Fruit fly (Drosophila melanogaster) whole organism, embryonic: ENCODE measurements around the gene CG14868.
A peak's percentile ranks its signal among the peaks of the same experiment; 100 is the strongest.

Experiments used
- CG1024 ChIP-seq: fragments of 200-800 bp; sonication (Bioruptor generic); IDR thresholded peaks from 2 replicates; pipeline ENCODE4 v1.3.6; 2022; ENCODE audit warnings: missing biosample characterization, missing genetic modification characterization
- CG10979 ChIP-seq: fragments of 200-800 bp; sonication (Bioruptor generic); optimal IDR thresholded peaks from 2 replicates; lab custom pipeline; 2018; ENCODE audit warnings: missing biosample characterization, mild to moderate bottlenecking, missing genetic modification characterization, moderate library complexity
- CG11247 ChIP-seq: fragments of 200-800 bp; sonication (Bioruptor generic); IDR thresholded peaks from 2 replicates; pipeline ENCODE4 v1.3.6; 2022; ENCODE audit warnings: missing biosample characterization, missing genetic modification characterization
- CG11696 ChIP-seq: fragments of 200-800 bp; sonication (Bioruptor generic); IDR thresholded peaks from 2 replicates; pipeline ENCODE4 v1.3.6; 2022; ENCODE audit warnings: missing biosample characterization, missing genetic modification characterization
- CG12071 ChIP-seq: fragments of 200-800 bp; sonication (Bioruptor generic); optimal IDR thresholded peaks from 3 replicates; lab custom pipeline; 2018; ENCODE audit warnings: missing biosample characterization, mild to moderate bottlenecking, missing genetic modification characterization
- CG1233 ChIP-seq: fragments of 200-800 bp; sonication (Bioruptor generic); optimal IDR thresholded peaks from 4 replicates; lab custom pipeline; 2018; ENCODE audit warnings: missing biosample characterization, mild to moderate bottlenecking, missing genetic modification characterization
- CG12391 ChIP-seq: fragments of 200-800 bp; sonication (Bioruptor generic); optimal IDR thresholded peaks from 3 replicates; lab custom pipeline; 2018; ENCODE audit warnings: missing biosample characterization, mild to moderate bottlenecking, missing genetic modification characterization, moderate library complexity
- CG15073 ChIP-seq: fragments of 200-800 bp; sonication (Bioruptor generic); optimal IDR thresholded peaks from 2 replicates; lab custom pipeline; 2016; ENCODE audit warnings: missing biosample characterization, missing genetic modification characterization
- CG15269 ChIP-seq: fragments of 200-800 bp; sonication (Bioruptor generic); optimal IDR thresholded peaks from 2 replicates; lab custom pipeline; 2018; ENCODE audit warnings: missing biosample characterization, mild to moderate bottlenecking, missing genetic modification characterization, moderate library complexity
- CG1602 ChIP-seq: fragments of 200-800 bp; sonication (Bioruptor generic); optimal IDR thresholded peaks from 3 replicates; lab custom pipeline; 2016; ENCODE audit warnings: missing biosample characterization, missing genetic modification characterization
- CG1647 ChIP-seq: fragments of 200-800 bp; sonication (Bioruptor generic); optimal IDR thresholded peaks from 3 replicates; lab custom pipeline; 2016; ENCODE audit warnings: missing biosample characterization, missing genetic modification characterization
- CG17328 ChIP-seq: fragments of 200-800 bp; sonication (Bioruptor generic); IDR thresholded peaks from 2 replicates; pipeline ENCODE4 v1.3.6; 2022; ENCODE audit warnings: missing biosample characterization, missing genetic modification characterization
- CG18619 ChIP-seq: fragments of 200-800 bp; sonication (Bioruptor generic); optimal IDR thresholded peaks from 3 replicates; lab custom pipeline; 2017; ENCODE audit warnings: missing biosample characterization, mild to moderate bottlenecking, missing genetic modification characterization
- CG2202 ChIP-seq: fragments of 200-800 bp; sonication (Bioruptor generic); optimal IDR thresholded peaks from 2 replicates; lab custom pipeline; 2018; ENCODE audit warnings: missing biosample characterization, mild to moderate bottlenecking, missing genetic modification characterization
- CG4424 ChIP-seq: fragments of 200-800 bp; sonication (Bioruptor generic); optimal IDR thresholded peaks from 3 replicates; lab custom pipeline; 2016; ENCODE audit warnings: missing biosample characterization, missing genetic modification characterization
- CG7271 ChIP-seq: fragments of 200-800 bp; sonication (Bioruptor generic); optimal IDR thresholded peaks from 2 replicates; lab custom pipeline; 2018; ENCODE audit warnings: missing biosample characterization, mild to moderate bottlenecking, missing genetic modification characterization, moderate library complexity
- CG8388 ChIP-seq: fragments of 200-800 bp; sonication (Bioruptor generic); optimal IDR thresholded peaks from 2 replicates; lab custom pipeline; 2019; ENCODE audit warnings: missing biosample characterization, mild to moderate bottlenecking, missing genetic modification characterization, moderate library complexity
- CG9727 ChIP-seq: fragments of 200-800 bp; sonication (Bioruptor generic); optimal IDR thresholded peaks from 3 replicates; lab custom pipeline; 2017; ENCODE audit warnings: missing biosample characterization, mild to moderate bottlenecking, missing genetic modification characterization
- CG9876 ChIP-seq: fragments of 200-800 bp; sonication (Bioruptor generic); optimal IDR thresholded peaks from 2 replicates; lab custom pipeline; 2016; ENCODE audit warnings: missing biosample characterization, missing genetic modification characterization
- Chrac-16 ChIP-seq: fragments of 200-800 bp; sonication (Bioruptor generic); optimal IDR thresholded peaks from 3 replicates; lab custom pipeline; 2016; ENCODE audit warnings: missing biosample characterization, missing genetic modification characterization
- Dip3 ChIP-seq: fragments of 200-800 bp; sonication (Bioruptor generic); optimal IDR thresholded peaks from 3 replicates; lab custom pipeline; 2016; ENCODE audit warnings: missing biosample characterization, missing genetic modification characterization
- Dref ChIP-seq: fragments of 200-800 bp; sonication (Bioruptor generic); IDR thresholded peaks from 2 replicates; pipeline ENCODE4 v1.3.6; 2022; ENCODE audit warnings: missing biosample characterization, missing genetic modification characterization
- Ets97D ChIP-seq: fragments of 200-800 bp; sonication (Bioruptor generic); optimal IDR thresholded peaks from 3 replicates; lab custom pipeline; 2016; ENCODE audit warnings: missing biosample characterization, missing genetic modification characterization
- Hand ChIP-seq: fragments of 200-800 bp; sonication (Bioruptor generic); optimal IDR thresholded peaks from 2 replicates; lab custom pipeline; 2017; ENCODE audit warnings: mild to moderate bottlenecking, missing biosample characterization, missing genetic modification reagents, missing genetic modification characterization
- HmgZ ChIP-seq: fragments of 200-800 bp; sonication (Bioruptor generic); optimal IDR thresholded peaks from 2 replicates; lab custom pipeline; 2018; ENCODE audit warnings: missing biosample characterization, mild to moderate bottlenecking, missing genetic modification characterization
- Hsf ChIP-seq: fragments of 200-800 bp; sonication (Bioruptor generic); optimal IDR thresholded peaks from 3 replicates; lab custom pipeline; 2016; ENCODE audit warnings: missing biosample characterization, missing genetic modification characterization
- Kr ChIP-seq: fragments of 200-800 bp; sonication (Bioruptor generic); optimal IDR thresholded peaks from 2 replicates; lab custom pipeline; 2017; ENCODE audit warnings: missing biosample characterization, mild to moderate bottlenecking, missing genetic modification characterization
- Lim3 ChIP-seq: fragments of 200-800 bp; sonication (Bioruptor generic); IDR thresholded peaks from 2 replicates; pipeline ENCODE4 v1.3.6; 2022; ENCODE audit warnings: missing biosample characterization, missing genetic modification characterization
- MESR4 ChIP-seq: fragments of 200-800 bp; sonication (Bioruptor generic); optimal IDR thresholded peaks from 2 replicates; lab custom pipeline; 2018; ENCODE audit warnings: missing biosample characterization, mild to moderate bottlenecking, missing genetic modification characterization, moderate library complexity
- NK7.1 ChIP-seq: fragments of 200-800 bp; sonication (Bioruptor generic); optimal IDR thresholded peaks from 3 replicates; lab custom pipeline; 2016; ENCODE audit warnings: missing biosample characterization, missing genetic modification characterization
- Nf-YC ChIP-seq: fragments of 200-800 bp; optimal IDR thresholded peaks from 3 replicates; lab custom pipeline; 2019; ENCODE audit warnings: missing biosample characterization, mild to moderate bottlenecking, missing genetic modification characterization, moderate library complexity
- Side ChIP-seq: fragments of 200-800 bp; sonication (Bioruptor generic); optimal IDR thresholded peaks from 2 replicates; lab custom pipeline; 2016; ENCODE audit warnings: missing biosample characterization, missing genetic modification characterization
- dati ChIP-seq: fragments of 200-800 bp; sonication (Bioruptor generic); IDR thresholded peaks from 2 replicates; pipeline ENCODE4 v1.3.6; 2022; ENCODE audit warnings: missing biosample characterization, missing genetic modification characterization
- dpn ChIP-seq, 2 experiments: fragments of 200-800 bp; sonication (Bioruptor generic); optimal IDR thresholded peaks; 3 replicates each; lab custom pipeline; 2016; ENCODE audit warnings: missing biosample characterization in 2 of 2, missing genetic modification characterization in 2 of 2
- ems ChIP-seq: fragments of 200-800 bp; sonication (Bioruptor generic); optimal IDR thresholded peaks from 3 replicates; lab custom pipeline; 2016; ENCODE audit warnings: missing biosample characterization, missing genetic modification characterization
- grau ChIP-seq: fragments of 200-800 bp; optimal IDR thresholded peaks from 3 replicates; lab custom pipeline; 2019; ENCODE audit warnings: missing biosample characterization, mild to moderate bottlenecking, missing genetic modification characterization, moderate library complexity
- lola ChIP-seq, 3 experiments: fragments of >200 bp in 2 of 3; fragments of 200-800 bp in 1 of 3; sonication (Bioruptor generic) in 1 of 3; optimal IDR thresholded peaks; 2 replicates each; lab custom pipeline; 2017 to 2019; ENCODE audit warnings: missing biosample characterization in 3 of 3, missing genetic modification characterization in 3 of 3, mild to moderate bottlenecking in 1 of 3, moderate library complexity in 1 of 3
- mam ChIP-seq: fragments of 200-800 bp; sonication (Bioruptor generic); optimal IDR thresholded peaks from 3 replicates; lab custom pipeline; 2016; ENCODE audit warnings: missing biosample characterization, missing genetic modification characterization
- nau ChIP-seq: fragments of 200-800 bp; sonication (Bioruptor generic); optimal IDR thresholded peaks from 3 replicates; lab custom pipeline; 2017; ENCODE audit warnings: missing biosample characterization, mild to moderate bottlenecking, missing genetic modification characterization, missing genetic modification reagents
- nmo ChIP-seq: fragments of 200-800 bp; sonication (Bioruptor generic); optimal IDR thresholded peaks from 2 replicates; lab custom pipeline; 2018; ENCODE audit warnings: missing biosample characterization, mild to moderate bottlenecking, missing genetic modification characterization, moderate library complexity
- pb ChIP-seq: fragments of 200-800 bp; sonication (Bioruptor generic); optimal IDR thresholded peaks from 3 replicates; lab custom pipeline; 2016; ENCODE audit warnings: missing biosample characterization, missing genetic modification characterization
- pho ChIP-seq: fragments of 200-800 bp; sonication (Bioruptor generic); optimal IDR thresholded peaks from 2 replicates; lab custom pipeline; 2016; ENCODE audit warnings: missing biosample characterization, missing genetic modification characterization
- salm ChIP-seq: fragments of 200-800 bp; sonication (Bioruptor generic); optimal IDR thresholded peaks from 2 replicates; lab custom pipeline; 2018; ENCODE audit warnings: missing biosample characterization, mild to moderate bottlenecking, missing genetic modification characterization
- sens-2 ChIP-seq: fragments of 200-800 bp; sonication (Bioruptor generic); IDR thresholded peaks from 2 replicates; pipeline ENCODE4 v1.3.6; 2022; ENCODE audit warnings: missing biosample characterization, missing genetic modification characterization
- sna ChIP-seq: fragments of 200-800 bp; sonication (Bioruptor generic); IDR thresholded peaks from 2 replicates; pipeline ENCODE4 v1.3.6; 2022; ENCODE audit warnings: missing biosample characterization, missing genetic modification characterization; ENCODE audit not compliant: partially characterized antibody
- ssp ChIP-seq: fragments of 200-800 bp; sonication (Bioruptor generic); IDR thresholded peaks from 2 replicates; pipeline ENCODE4 v1.3.6; 2022; ENCODE audit warnings: missing biosample characterization, missing genetic modification characterization
- tio ChIP-seq: fragments of 200-800 bp; sonication (Bioruptor generic); optimal IDR thresholded peaks from 2 replicates; lab custom pipeline; 2017; ENCODE audit warnings: missing biosample characterization, missing genetic modification characterization, inconsistent platforms
- wek ChIP-seq: fragments of 200-800 bp; sonication (Bioruptor generic); optimal IDR thresholded peaks from 3 replicates; lab custom pipeline; 2018; ENCODE audit warnings: missing biosample characterization, mild to moderate bottlenecking, missing genetic modification characterization, moderate library complexity
- zf30C ChIP-seq: fragments of 200-800 bp; sonication (Bioruptor generic); optimal IDR thresholded peaks from 3 replicates; lab custom pipeline; 2018; ENCODE audit warnings: missing biosample characterization, mild to moderate bottlenecking, missing genetic modification characterization
- zfh1 ChIP-seq: fragments of 200-800 bp; sonication (Bioruptor generic); IDR thresholded peaks from 3 replicates; pipeline ENCODE4 v1.3.6; 2022; ENCODE audit warnings: missing biosample characterization, missing genetic modification characterization

Gene CG14868

DNA sequence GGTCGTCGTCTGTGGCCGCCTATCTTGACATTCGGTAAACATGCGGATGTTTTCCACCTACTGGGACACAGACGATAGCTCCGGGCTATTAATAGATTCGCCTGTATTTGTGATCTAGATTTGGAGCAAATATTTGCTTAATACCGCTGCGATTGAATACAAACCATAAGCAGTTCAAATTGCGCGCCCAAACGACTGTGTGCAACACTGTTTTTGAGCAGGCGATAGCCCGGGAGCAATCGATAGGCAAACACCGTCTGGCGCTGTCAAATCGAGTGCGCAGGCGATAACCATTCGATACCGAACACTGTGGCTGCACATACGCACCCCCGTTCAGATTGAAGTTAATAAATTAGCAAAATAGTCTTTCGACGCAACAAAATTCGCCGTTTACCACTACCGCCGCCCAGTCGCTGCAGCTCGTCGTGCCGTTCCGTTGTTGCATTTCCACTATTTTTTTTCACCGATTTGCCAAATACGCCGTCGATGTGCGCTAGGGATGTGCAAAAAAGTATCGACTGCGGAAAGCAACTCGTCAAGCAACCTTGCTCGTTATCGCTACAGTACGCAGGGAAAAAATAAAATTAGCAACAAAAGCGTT, 38.5 kb upstream of the CG14868 start, which contains the start of gene Atx2 (continued):
- TF ChIP-seq CG7271 (no peak), Dip3 (peak; percentile 0), CG11696 (GFP tag; lab: Robert Waterston, UW) (no peak), dati (GFP tag; lab: Robert Waterston, UW) (no peak), zfh1 (GFP tag; lab: Robert Waterston, UW) (peak; percentile 58; the same call in 2 of the 3 replicates), grau (tag; lab: Kevin White, UChicago) (peak; percentile 15), CG15073 (GFP tag; lab: Kevin White, UChicago) (no peak), Dref (GFP tag; lab: Robert Waterston, UW) (peak; percentile 98), Side (GFP tag; lab: Kevin White, UChicago) (no peak), MESR4 (GFP tag; lab: Kevin White, UChicago) (peak; percentile 88), CG11247 (GFP tag; lab: Robert Waterston, UW) (0 out of 2 replicates have a peak, but pooled peaks have one; percentile 14), CG18619 (GFP tag; lab: Kevin White, UChicago) (peak; percentile 40), wek (GFP tag; lab: Kevin White, UChicago) (peak; percentile 13), ems (GFP tag; lab: Kevin White, UChicago) (peak; percentile 27), Kr (no peak), CG8388 (GFP tag; lab: Kevin White, UChicago) (peak; percentile 14), Lim3 (GFP tag; lab: Robert Waterston, UW) (no peak), CG1233 (GFP tag; lab: Kevin White, UChicago) (peak; percentile 3), nau (GFP tag; lab: Kevin White, UChicago) (no peak), sna (GFP tag; lab: Robert Waterston, UW) (peak; percentile 92), Hsf (peak; percentile 16), CG15269 (tag; lab: Kevin White, UChicago) (no peak), pho (GFP tag; lab: Kevin White, UChicago) (peak; percentile 73), CG9876 (GFP tag; lab: Kevin White, UChicago) (no peak), Ets97D (peak; percentile 75), CG9727 (GFP tag; lab: Kevin White, UChicago) (no peak), ssp (peak; percentile 47; the same call in 1 of the 2 replicates), zf30C (GFP tag; lab: Kevin White, UChicago) (no peak), CG1602 (no peak), nmo (GFP tag; lab: Kevin White, UChicago) (peak; percentile 69), Nf-YC (tag; lab: Kevin White, UChicago) (peak; percentile 5), dpn (GFP tag; optimal IDR thresholded peaks at IDR 0.05; lab: Kevin White, UChicago) (peak; percentile 56 to 61), NK7.1 (GFP tag; lab: Kevin White, UChicago) (peak; percentile 1), mam (peak; percentile 39), pb (peak; percentile 54), CG12071 (GFP tag; lab: Kevin White, UChicago) (no peak), CG12391 (peak; percentile 34), lola (GFP tag; optimal IDR thresholded peaks at IDR 0.05; lab: Kevin White, UChicago) (no peak), CG1647 (no peak), sens-2 (GFP tag; lab: Robert Waterston, UW) (no peak), tio (GFP tag; lab: Kevin White, UChicago) (no peak), CG17328 (GFP tag; lab: Robert Waterston, UW) (0 out of 2 replicates have a peak, but pooled peaks have one; percentile 43), CG1024 (GFP tag; lab: Robert Waterston, UW) (no peak), CG4424 (peak; percentile 70), CG10979 (tag; lab: Kevin White, UChicago) (peak; percentile 2), HmgZ (tag; lab: Kevin White, UChicago) (peak; percentile 74), Hand (no peak), salm (tag; lab: Kevin White, UChicago) (no peak), Chrac-16 (GFP tag; lab: Kevin White, UChicago) (no peak), CG2202 (tag; lab: Kevin White, UChicago) (peak; percentile 24)
